Worm (Caenorhabditis elegans) whole organism, mixed stage, embryonic: ENCODE results near the gene K08D10.10.

Experiments
- M03D4.4 ChIP-seq: sonication (generic microtip); optimal IDR thresholded peaks from 2 replicates; lab custom pipeline; 2017; ENCODE audit warnings: mild to moderate bottlenecking, missing genetic modification characterization, missing compliant biosample characterization
- bed-3 ChIP-seq: fragments of 200-800 bp; sonication (Bioruptor generic); optimal IDR thresholded peaks from 3 replicates; lab custom pipeline; 2018; ENCODE audit warnings: mild to moderate bottlenecking, missing genetic modification characterization, moderate library complexity, missing compliant biosample characterization
- blmp-1 ChIP-seq: fragments of 150-350 bp; optimal IDR thresholded peaks from 2 replicates; lab custom pipeline; 2014; ENCODE audit warnings: missing biosample characterization, missing genetic modification characterization
- ceh-39 ChIP-seq: fragments of 150-350 bp; optimal IDR thresholded peaks from 2 replicates; lab custom pipeline; 2014; ENCODE audit warnings: missing biosample characterization, missing genetic modification characterization
- ceh-43 ChIP-seq: fragments of 200-800 bp; sonication (Bioruptor generic); optimal IDR thresholded peaks from 2 replicates; lab custom pipeline; 2018; ENCODE audit warnings: mild to moderate bottlenecking, missing genetic modification characterization, moderate library complexity, missing compliant biosample characterization
- ceh-83 ChIP-seq: fragments of 200-800 bp; sonication (Bioruptor generic); optimal IDR thresholded peaks from 2 replicates; lab custom pipeline; 2018; ENCODE audit warnings: mild to moderate bottlenecking, missing genetic modification characterization, missing compliant biosample characterization
- ces-1 ChIP-seq: fragments of 150-350 bp; optimal IDR thresholded peaks from 2 replicates; lab custom pipeline; 2014; ENCODE audit warnings: missing biosample characterization, missing genetic modification reagents, missing genetic modification characterization
- cnd-1 ChIP-seq: fragments of 200-800 bp; sonication (Bioruptor generic); optimal IDR thresholded peaks from 2 replicates; lab custom pipeline; 2018; ENCODE audit warnings: mild to moderate bottlenecking, missing genetic modification characterization, missing compliant biosample characterization
- drap-1 ChIP-seq: fragments of 200-800 bp; sonication (Bioruptor generic); optimal IDR thresholded peaks from 3 replicates; lab custom pipeline; 2018; ENCODE audit warnings: mild to moderate bottlenecking, missing genetic modification characterization, missing compliant biosample characterization
- elt-1 ChIP-seq: sonication (generic microtip); optimal IDR thresholded peaks from 2 replicates; lab custom pipeline; 2017; ENCODE audit warnings: missing genetic modification characterization, mild to moderate bottlenecking, missing compliant biosample characterization, antibody characterized with exemption, moderate library complexity, borderline replicate concordance; ENCODE audit not compliant: insufficient read depth
- elt-3 ChIP-seq: fragments of 150-350 bp; optimal IDR thresholded peaks from 2 replicates; lab custom pipeline; 2014; ENCODE audit warnings: missing biosample characterization, missing genetic modification characterization
- ham-2 ChIP-seq: fragments of 200-800 bp; sonication (Bioruptor generic); optimal IDR thresholded peaks from 2 replicates; lab custom pipeline; 2018; ENCODE audit warnings: mild to moderate bottlenecking, missing genetic modification characterization, missing compliant biosample characterization
- lin-13 ChIP-seq: fragments of 150-350 bp; optimal IDR thresholded peaks from 2 replicates; lab custom pipeline; 2014; ENCODE audit warnings: missing biosample characterization, missing genetic modification characterization
- lin-32 ChIP-seq: fragments of 200-800 bp; sonication (Bioruptor generic); optimal IDR thresholded peaks from 2 replicates; lab custom pipeline; 2018; ENCODE audit warnings: mild to moderate bottlenecking, missing genetic modification characterization, missing compliant biosample characterization
- lsy-2 ChIP-seq: fragments of 150-350 bp; optimal IDR thresholded peaks from 2 replicates; lab custom pipeline; 2014; ENCODE audit warnings: missing biosample characterization, missing genetic modification characterization
- mab-5 ChIP-seq: fragments of 150-350 bp; optimal IDR thresholded peaks from 2 replicates; lab custom pipeline; 2014; ENCODE audit warnings: missing biosample characterization, missing genetic modification characterization
- mep-1 ChIP-seq: fragments of 150-350 bp; optimal IDR thresholded peaks from 2 replicates; lab custom pipeline; 2017; ENCODE audit warnings: missing biosample characterization, missing genetic modification reagents, missing genetic modification characterization, inconsistent platforms
- mls-2 ChIP-seq: sonication (generic microtip); optimal IDR thresholded peaks from 2 replicates; lab custom pipeline; 2016; ENCODE audit warnings: mild to moderate bottlenecking, missing genetic modification characterization, moderate library complexity, missing compliant biosample characterization
- nhr-12 ChIP-seq: fragments of 150-350 bp; optimal IDR thresholded peaks from 2 replicates; lab custom pipeline; 2014; ENCODE audit warnings: missing biosample characterization, missing genetic modification characterization
- nhr-2 ChIP-seq: fragments of 150-350 bp; optimal IDR thresholded peaks from 2 replicates; lab custom pipeline; 2014; ENCODE audit warnings: missing biosample characterization, missing genetic modification characterization
- nhr-237 ChIP-seq: fragments of 150-350 bp; optimal IDR thresholded peaks from 2 replicates; lab custom pipeline; 2014; ENCODE audit warnings: missing biosample characterization, missing genetic modification characterization
- nhr-28 ChIP-seq: fragments of 150-350 bp; optimal IDR thresholded peaks from 2 replicates; lab custom pipeline; 2014; ENCODE audit warnings: missing biosample characterization, missing genetic modification characterization
- nhr-76 ChIP-seq: sonication (generic microtip); optimal IDR thresholded peaks from 2 replicates; lab custom pipeline; 2017; ENCODE audit warnings: missing biosample characterization, missing genetic modification characterization
- pha-4 ChIP-seq: fragments of 150-350 bp; optimal IDR thresholded peaks from 2 replicates; lab custom pipeline; 2018; ENCODE audit warnings: missing biosample characterization, missing genetic modification reagents, missing genetic modification characterization
- sem-2 ChIP-seq: fragments of 200-800 bp; sonication (Bioruptor generic); optimal IDR thresholded peaks from 2 replicates; lab custom pipeline; 2018; ENCODE audit warnings: mild to moderate bottlenecking, missing genetic modification characterization, missing compliant biosample characterization
- snpc-4 ChIP-seq: fragments of 150-350 bp; optimal IDR thresholded peaks from 2 replicates; lab custom pipeline; 2014; ENCODE audit warnings: missing biosample characterization, missing genetic modification characterization
- sptf-1 ChIP-seq: sonication (generic microtip); optimal IDR thresholded peaks from 2 replicates; lab custom pipeline; 2017; ENCODE audit warnings: mild to moderate bottlenecking, missing genetic modification characterization, moderate library complexity, missing compliant biosample characterization
- tbx-8 ChIP-seq: fragments of 200-800 bp; sonication (Bioruptor generic); optimal IDR thresholded peaks from 2 replicates; lab custom pipeline; 2018; ENCODE audit warnings: mild to moderate bottlenecking, missing genetic modification characterization, moderate library complexity, missing compliant biosample characterization
- unc-120 ChIP-seq: sonication (generic microtip); optimal IDR thresholded peaks from 2 replicates; lab custom pipeline; 2017; ENCODE audit warnings: missing genetic modification characterization, missing compliant biosample characterization; ENCODE audit not compliant: poor library complexity, severe bottlenecking
- unc-39 ChIP-seq: fragments of 150-350 bp; optimal IDR thresholded peaks from 2 replicates; lab custom pipeline; 2014; ENCODE audit warnings: missing biosample characterization, missing genetic modification characterization
- unc-62 ChIP-seq: fragments of 150-350 bp; optimal IDR thresholded peaks from 2 replicates; lab custom pipeline; 2014; ENCODE audit warnings: missing biosample characterization, missing genetic modification reagents, missing genetic modification characterization
- zip-8 ChIP-seq: fragments of 150-350 bp; optimal IDR thresholded peaks from 2 replicates; lab custom pipeline; 2014; ENCODE audit warnings: missing biosample characterization, missing genetic modification characterization
- ztf-11 ChIP-seq: fragments of 150-350 bp; optimal IDR thresholded peaks from 2 replicates; lab custom pipeline; 2014; ENCODE audit warnings: missing biosample characterization, missing genetic modification characterization

The K08D10.10 gene

ce11 chrIV:4152143-4152542 is at the start of gene K08D10.10, which contains the start of gene R07C12.1:
TSS of gene K08D10.10 (plus strand) at chrIV:4152235.
TSS of gene R07C12.1 (plus strand) at chrIV:4152456.
- no peak for TF ChIP-seq lin-32 (GFP tag; lab: Kevin White, UChicago)
- TF ChIP-seq blmp-1 (tag; lab: Kevin White, UChicago), result no peak
- TF ChIP-seq nhr-28 (tag; lab: Kevin White, UChicago), result no peak
- no peak for TF ChIP-seq unc-62 (GFP tag; lab: Kevin White, UChicago)
- TF ChIP-seq mep-1 (tag; lab: Kevin White, UChicago), result no peak
- no peak for TF ChIP-seq mab-5
- TF ChIP-seq nhr-76 (tag; lab: Kevin White, UChicago), result no peak
- TF ChIP-seq sem-2 (GFP tag; lab: Kevin White, UChicago), result no peak
- TF ChIP-seq nhr-237 (tag; lab: Kevin White, UChicago), result no peak
- TF ChIP-seq ces-1, result no peak
- TF ChIP-seq cnd-1, result no peak
- TF ChIP-seq sptf-1 (tag; lab: Kevin White, UChicago), result no peak
- no peak for TF ChIP-seq ztf-11 (tag; lab: Kevin White, UChicago)
- no peak for TF ChIP-seq zip-8

DNA sequence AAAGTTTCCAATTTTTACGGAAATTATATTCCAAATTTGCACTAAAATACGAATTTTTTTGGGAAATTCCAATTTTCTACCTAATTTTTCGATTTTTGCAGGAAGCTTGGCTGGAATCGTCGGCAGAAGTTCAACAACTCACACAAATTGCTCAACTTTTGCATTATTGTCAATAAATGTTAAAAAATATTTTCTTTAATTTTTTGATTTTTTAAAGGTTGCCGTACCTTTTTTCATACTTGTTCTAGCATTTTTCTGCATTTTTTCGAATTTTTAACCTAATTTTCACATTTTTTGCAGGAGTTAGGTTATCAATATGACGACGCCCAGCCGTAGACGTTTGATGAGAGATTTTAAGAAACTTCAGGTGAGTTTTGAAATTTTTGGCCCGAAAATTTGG is 49.3 kb upstream of the K08D10.10 start, which contains the start of gene ubc-1:
TSS of gene ubc-1 (plus strand) at position 301 of the 400 bp plus-strand sequence.
- TF ChIP-seq ceh-83 (GFP tag; lab: Kevin White, UChicago) (no peak), drap-1 (GFP tag; lab: Kevin White, UChicago) (no peak), elt-3 (tag; lab: Kevin White, UChicago) (no peak), M03D4.4 (tag; lab: Kevin White, UChicago) (no peak), sem-2 (GFP tag; lab: Kevin White, UChicago) (no peak), pha-4 (tag; lab: Kevin White, UChicago) (no peak), unc-120 (tag; lab: Kevin White, UChicago) (no peak), nhr-76 (tag; lab: Kevin White, UChicago) (no peak), nhr-2 (no peak), lsy-2 (tag; lab: Kevin White, UChicago) (no peak), nhr-12 (tag; lab: Kevin White, UChicago) (no peak), ham-2 (GFP tag; lab: Kevin White, UChicago) (no peak), unc-62 (GFP tag; lab: Kevin White, UChicago) (no peak), ceh-43 (GFP tag; lab: Kevin White, UChicago) (no peak), bed-3 (GFP tag; lab: Kevin White, UChicago) (no peak), lin-13 (tag; lab: Kevin White, UChicago) (no peak), cnd-1 (no peak), zip-8 (no peak), nhr-237 (tag; lab: Kevin White, UChicago) (no peak), tbx-8 (GFP tag; lab: Kevin White, UChicago) (no peak)

DNA sequence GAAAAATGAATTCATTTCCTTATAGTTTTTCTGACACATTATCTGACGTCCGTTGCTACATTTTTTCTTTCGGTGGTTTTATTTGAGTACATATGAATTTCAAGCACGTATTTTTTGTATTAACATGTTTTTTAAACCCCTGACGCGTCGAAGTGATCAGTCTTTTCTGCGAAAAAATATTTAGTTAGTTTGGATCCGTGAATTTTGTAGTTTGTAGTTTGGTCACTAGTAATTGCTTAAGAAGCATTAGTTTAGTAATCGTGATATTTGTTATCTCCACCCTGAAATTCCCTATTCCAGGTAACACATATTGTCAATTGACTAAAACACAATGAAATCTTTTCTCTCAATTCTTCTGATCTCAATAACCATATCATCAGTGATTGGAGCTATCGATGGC is 43.3 kb upstream of the K08D10.10 start, which contains the start of gene C35B1.7:
TSS of gene C35B1.7 (plus strand) at position 301 of the 400 bp plus-strand sequence.
- TF ChIP-seq ceh-39 (tag; lab: Kevin White, UChicago) (no peak), ceh-83 (GFP tag; lab: Kevin White, UChicago) (no peak), nhr-28 (tag; lab: Kevin White, UChicago) (no peak), snpc-4 (tag; lab: Kevin White, UChicago) (no peak), mep-1 (tag; lab: Kevin White, UChicago) (no peak), ces-1 (no peak), mls-2 (tag; lab: Kevin White, UChicago) (no peak), ztf-11 (tag; lab: Kevin White, UChicago) (no peak), unc-39 (tag; lab: Kevin White, UChicago) (no peak), nhr-76 (tag; lab: Kevin White, UChicago) (no peak), nhr-237 (tag; lab: Kevin White, UChicago) (no peak), pha-4 (tag; lab: Kevin White, UChicago) (no peak), nhr-2 (no peak), elt-1 (tag; lab: Kevin White, UChicago) (no peak), unc-62 (GFP tag; lab: Kevin White, UChicago) (no peak), blmp-1 (tag; lab: Kevin White, UChicago) (no peak), unc-120 (tag; lab: Kevin White, UChicago) (no peak), drap-1 (GFP tag; lab: Kevin White, UChicago) (no peak), nhr-12 (tag; lab: Kevin White, UChicago) (no peak), tbx-8 (GFP tag; lab: Kevin White, UChicago) (no peak)
